Worm (Caenorhabditis elegans) whole organism, mixed stage, embryonic: ENCODE data around the gene mrps-35.

Experiments used
- ces-1 ChIP-seq: fragments of 150-350 bp; optimal IDR thresholded peaks from 2 replicates; lab custom pipeline; 2014; ENCODE audit warnings: missing biosample characterization, missing genetic modification reagents, missing genetic modification characterization
- cnd-1 ChIP-seq: fragments of 200-800 bp; sonication (Bioruptor generic); optimal IDR thresholded peaks from 2 replicates; lab custom pipeline; 2018; ENCODE audit warnings: mild to moderate bottlenecking, missing genetic modification characterization, missing compliant biosample characterization
- elt-1 ChIP-seq: sonication (generic microtip); optimal IDR thresholded peaks from 2 replicates; lab custom pipeline; 2017; ENCODE audit warnings: missing genetic modification characterization, mild to moderate bottlenecking, missing compliant biosample characterization, antibody characterized with exemption, moderate library complexity, borderline replicate concordance; ENCODE audit not compliant: insufficient read depth
- elt-3 ChIP-seq: fragments of 150-350 bp; optimal IDR thresholded peaks from 2 replicates; lab custom pipeline; 2014; ENCODE audit warnings: missing biosample characterization, missing genetic modification characterization
- lin-32 ChIP-seq: fragments of 200-800 bp; sonication (Bioruptor generic); optimal IDR thresholded peaks from 2 replicates; lab custom pipeline; 2018; ENCODE audit warnings: mild to moderate bottlenecking, missing genetic modification characterization, missing compliant biosample characterization
- lsy-2 ChIP-seq: fragments of 150-350 bp; optimal IDR thresholded peaks from 2 replicates; lab custom pipeline; 2014; ENCODE audit warnings: missing biosample characterization, missing genetic modification characterization
- mep-1 ChIP-seq: fragments of 150-350 bp; optimal IDR thresholded peaks from 2 replicates; lab custom pipeline; 2017; ENCODE audit warnings: missing biosample characterization, missing genetic modification reagents, missing genetic modification characterization, inconsistent platforms
- nhr-237 ChIP-seq: fragments of 150-350 bp; optimal IDR thresholded peaks from 2 replicates; lab custom pipeline; 2014; ENCODE audit warnings: missing biosample characterization, missing genetic modification characterization
- pha-4 ChIP-seq: fragments of 150-350 bp; optimal IDR thresholded peaks from 2 replicates; lab custom pipeline; 2018; ENCODE audit warnings: missing biosample characterization, missing genetic modification reagents, missing genetic modification characterization
- unc-39 ChIP-seq: fragments of 150-350 bp; optimal IDR thresholded peaks from 2 replicates; lab custom pipeline; 2014; ENCODE audit warnings: missing biosample characterization, missing genetic modification characterization
- unc-62 ChIP-seq: fragments of 150-350 bp; optimal IDR thresholded peaks from 2 replicates; lab custom pipeline; 2014; ENCODE audit warnings: missing biosample characterization, missing genetic modification reagents, missing genetic modification characterization

DNA sequence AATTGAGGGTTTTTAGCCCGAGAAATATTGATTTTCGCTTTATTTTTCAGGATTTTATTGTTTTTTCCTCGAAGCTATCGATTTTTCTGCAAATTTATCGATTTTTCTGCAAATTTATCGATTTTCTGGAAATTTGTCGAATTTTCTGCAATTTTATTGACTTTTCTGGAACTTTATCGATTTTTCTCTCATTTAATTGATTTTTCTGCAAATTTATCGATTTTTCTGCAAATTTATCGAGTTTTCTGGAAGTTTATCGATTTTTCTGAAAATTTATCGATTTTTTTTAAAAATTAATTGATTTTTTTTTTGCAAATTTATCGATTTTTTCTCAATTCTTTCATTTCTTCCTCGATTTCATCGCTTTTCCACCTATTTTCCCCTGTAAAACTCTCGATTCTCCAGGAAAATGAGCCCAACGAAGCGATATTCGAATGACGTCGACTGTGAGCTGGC lies 12.5 kb downstream of the mrps-35 start, which contains the start of gene gtf-2F2:
- TF ChIP-seq nhr-237 (no peak), unc-39 (no peak), pha-4 (tag; lab: Kevin White, UChicago) (no peak), unc-62 (GFP tag; lab: Kevin White, UChicago) (no peak), ces-1 (no peak), lin-32 (no peak), mep-1 (tag; lab: Kevin White, UChicago) (no peak), elt-3 (tag; lab: Kevin White, UChicago) (no peak), elt-1 (tag; lab: Kevin White, UChicago) (no peak), cnd-1 (no peak), lsy-2 (no peak)
